Worm (Caenorhabditis elegans) whole organism, L4 larva: ENCODE results near the gene egl-6.

Source experiments
- aly-2 ChIP-seq: sonication (generic microtip); optimal IDR thresholded peaks from 2 replicates; lab custom pipeline; 2018; ENCODE audit warnings: missing biosample characterization, missing genetic modification characterization
- ama-1 ChIP-seq: fragments of 150-350 bp; optimal IDR thresholded peaks from 2 replicates; lab custom pipeline; 2014; ENCODE audit warnings: inconsistent platforms, mixed read lengths
- cey-2 ChIP-seq: sonication (generic microtip); optimal IDR thresholded peaks from 3 replicates; lab custom pipeline; 2017; ENCODE audit warnings: missing genetic modification characterization, mild to moderate bottlenecking, missing compliant biosample characterization, antibody characterized with exemption, borderline replicate concordance; ENCODE audit not compliant: insufficient read depth
- fos-1 ChIP-seq: fragments of 150-350 bp; optimal IDR thresholded peaks from 2 replicates; lab custom pipeline; 2014; ENCODE audit warnings: missing biosample characterization, missing genetic modification characterization
- hif-1 ChIP-seq, 2 experiments: sonication (generic microtip); optimal IDR thresholded peaks; 2 replicates each; lab custom pipeline; 2016 to 2017; ENCODE audit warnings: missing compliant biosample characterization in 2 of 2, missing genetic modification characterization in 2 of 2, missing genetic modification reagents in 2 of 2, missing genotype in 2 of 2, mild to moderate bottlenecking in 1 of 2
- nhr-11 ChIP-seq: fragments of 150-350 bp; optimal IDR thresholded peaks from 2 replicates; lab custom pipeline; 2014; ENCODE audit warnings: missing biosample characterization, missing genetic modification characterization
- nhr-237 ChIP-seq: sonication (generic microtip); optimal IDR thresholded peaks from 2 replicates; lab custom pipeline; 2017; ENCODE audit warnings: missing biosample characterization, missing genetic modification characterization
- nhr-25 ChIP-seq: sonication (generic microtip); optimal IDR thresholded peaks from 2 replicates; lab custom pipeline; 2017; ENCODE audit warnings: missing genetic modification characterization, mild to moderate bottlenecking, missing compliant biosample characterization, antibody characterized with exemption, moderate library complexity, borderline replicate concordance; ENCODE audit not compliant: insufficient read depth
- sdz-12 ChIP-seq: fragments of 200-800 bp; sonication (Bioruptor generic); optimal IDR thresholded peaks from 2 replicates; lab custom pipeline; 2018; ENCODE audit warnings: mild to moderate bottlenecking, missing genetic modification characterization, missing compliant biosample characterization
- snpc-4 ChIP-seq: fragments of 150-350 bp; optimal IDR thresholded peaks from 2 replicates; lab custom pipeline; 2014; ENCODE audit warnings: missing biosample characterization, missing genetic modification characterization
- tag-97 ChIP-seq: fragments of 200-800 bp; sonication (Bioruptor generic); IDR thresholded peaks from 2 replicates; pipeline ENCODE4 v1.3.6; 2022; ENCODE audit warnings: missing genetic modification characterization, missing compliant biosample characterization
- unc-130 ChIP-seq: sonication (generic microtip); optimal IDR thresholded peaks from 2 replicates; lab custom pipeline; 2016; ENCODE audit warnings: missing genetic modification reagents, missing genetic modification characterization, missing compliant biosample characterization
- unc-62 ChIP-seq, 3 experiments: fragments of 150-350 bp in 1 of 3; sonication (generic microtip); optimal IDR thresholded peaks in 2 of 3; peaks in 1 of 3; 1 replicate in 1 of 3; 2 replicates in 2 of 3; lab custom pipeline; 2014 to 2017; ENCODE audit warnings: missing biosample characterization in 3 of 3, missing genetic modification characterization in 3 of 3, missing genetic modification reagents in 3 of 3, missing genotype in 1 of 3
- zip-2 ChIP-seq: fragments of 150-350 bp; optimal IDR thresholded peaks from 2 replicates; lab custom pipeline; 2014; ENCODE audit warnings: missing biosample characterization, missing genetic modification characterization

- no peak for TF ChIP-seq aly-2 (tag; lab: Kevin White, UChicago)
- TF ChIP-seq snpc-4 (tag; lab: Kevin White, UChicago): no peak
- no peak for TF ChIP-seq zip-2 (tag; lab: Kevin White, UChicago)
- TF ChIP-seq fos-1 (tag; lab: Kevin White, UChicago): no peak
- TF ChIP-seq nhr-11 (tag; lab: Kevin White, UChicago): no peak
- no peak for TF ChIP-seq tag-97
- TF ChIP-seq hif-1 (tag; optimal IDR thresholded peaks at IDR 0.05; lab: Kevin White, UChicago): no peak
- TF ChIP-seq sdz-12 (GFP tag; lab: Kevin White, UChicago): no peak
- no peak for TF ChIP-seq nhr-237 (tag; lab: Kevin White, UChicago)
- no peak for TF ChIP-seq unc-62 (GFP tag; optimal IDR thresholded peaks at IDR 0.05 in 1 of 2; lab: Kevin White, UChicago)
- TF ChIP-seq unc-62 (tag; optimal IDR thresholded peaks at IDR 0.05; lab: Kevin White, UChicago): no peak
- TF ChIP-seq cey-2 (tag; lab: Kevin White, UChicago): no peak
- no peak for TF ChIP-seq ama-1 (lab: Kevin White, UChicago)
- no peak for TF ChIP-seq nhr-25 (tag; lab: Kevin White, UChicago)
- no peak for TF ChIP-seq unc-130
These were observed 44.3 kb downstream of the egl-6 start for ce11 chrX:5975228-5975627.
